Worm (Caenorhabditis elegans): ENCODE measurements around the gene pud-3.

DNA sequence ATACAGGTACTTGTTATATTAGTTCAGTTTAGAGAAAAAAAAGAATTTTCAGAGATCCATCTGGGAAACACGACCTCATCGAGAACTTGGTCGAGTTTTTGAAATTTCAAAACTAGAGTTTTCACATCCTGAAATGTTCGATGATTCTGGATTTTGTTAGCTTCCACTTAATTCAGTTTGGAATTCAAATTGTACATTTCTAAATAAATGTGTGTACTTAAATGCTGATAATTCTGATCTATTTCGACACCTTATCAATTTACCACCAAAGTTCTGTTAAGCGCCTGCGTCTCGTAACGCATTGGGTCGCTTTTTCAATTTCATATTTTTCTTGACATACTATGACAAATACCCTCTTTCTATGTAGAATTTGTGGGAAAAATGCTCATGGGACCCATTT lies 30.4 kb downstream of the pud-3 start, which contains the start of gene nhr-226:
- TF ChIP-seq flt-1 (GFP tag; IDR thresholded peaks at IDR 0.05) = no peak
- TF ChIP-seq ztf-29 (GFP tag; IDR thresholded peaks at IDR 0.05) = no peak

Measured in whole organism, midembryonic.